Fruit fly (Drosophila melanogaster): ENCODE measurements around the gene Cipc.

The Cipc gene

DNA sequence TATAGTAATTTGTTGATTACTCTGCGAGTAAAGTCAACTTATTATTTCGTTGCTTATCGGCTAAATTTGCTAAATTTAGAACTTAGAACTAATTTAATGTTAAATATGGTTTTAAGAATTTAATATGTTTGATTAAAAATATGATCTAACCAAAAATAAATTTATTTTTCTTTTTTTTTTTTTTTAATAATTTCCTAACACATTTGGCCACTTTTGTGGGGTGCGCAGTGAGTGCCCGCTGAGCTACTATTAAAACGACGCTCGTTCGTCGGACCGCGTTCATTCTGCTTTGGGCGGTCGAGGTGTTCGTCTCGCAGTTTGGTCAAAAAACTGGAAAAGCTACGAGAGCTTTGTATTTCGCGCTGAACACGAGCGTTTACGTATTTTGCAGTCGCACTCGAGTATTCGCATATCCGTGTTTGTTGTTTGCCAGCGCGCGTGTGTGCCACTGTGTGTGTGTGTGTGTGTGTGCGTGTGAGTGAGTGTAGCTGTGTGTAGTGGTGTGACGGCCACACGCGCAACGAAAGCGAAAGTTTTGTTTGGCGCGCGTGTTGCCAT is at the start of gene Cipc:
Cipc (plus strand) TSS at position 274 of the 558 bp plus-strand sequence.
- TF ChIP-seq CG10631 (GFP tag; optimal IDR thresholded peaks at IDR 0.05) (peak; percentile 21), Blimp-1 (GFP tag; optimal IDR thresholded peaks at IDR 0.05) (peak; percentile 97), salr (GFP tag; optimal IDR thresholded peaks at IDR 0.05) (no peak), achi (GFP tag; optimal IDR thresholded peaks at IDR 0.05) (peak; percentile 81), CG7368 (GFP tag; optimal IDR thresholded peaks at IDR 0.05) (peak; percentile 66), CG11902 (GFP tag; optimal IDR thresholded peaks at IDR 0.05) (peak; percentile 5), dsx (GFP tag; optimal IDR thresholded peaks at IDR 0.05; ENCODE audit: poor library complexity, severe bottlenecking) (peak; percentile 30), CG16779 (tag; optimal IDR thresholded peaks at IDR 0.05) (peak; percentile 49), CG3919 (GFP tag; optimal IDR thresholded peaks at IDR 0.05) (peak; percentile 88), fd59A (GFP tag; optimal IDR thresholded peaks at IDR 0.05) (no peak), Hr39 (GFP tag; optimal IDR thresholded peaks at IDR 0.05) (no peak), Sox15 (GFP tag; optimal IDR thresholded peaks at IDR 0.05) (no peak), Gug (GFP tag; IDR thresholded peaks at IDR 0.05) (peak; percentile 35; the same call in 1 of the 2 replicates), CG34406 (GFP tag; optimal IDR thresholded peaks at IDR 0.05) (peak; percentile 66), fkh (GFP tag; optimal IDR thresholded peaks at IDR 0.05) (peak; percentile 53), pdm3 (GFP tag; optimal IDR thresholded peaks at IDR 0.05) (peak; percentile 29), CG11294 (GFP tag; IDR thresholded peaks at IDR 0.05) (peak; percentile 74), topi (GFP tag; optimal IDR thresholded peaks at IDR 0.05) (peak; percentile 72), ss (GFP tag; optimal IDR thresholded peaks at IDR 0.05) (peak; percentile 24 to 45), Hr38 (GFP tag; optimal IDR thresholded peaks at IDR 0.05) (no peak), CG9139 (GFP tag; optimal IDR thresholded peaks at IDR 0.05) (peak; percentile 56), CG8632 (GFP tag; optimal IDR thresholded peaks at IDR 0.05) (peak; percentile 37), Eip93F (GFP tag; optimal IDR thresholded peaks at IDR 0.05) (no peak), vri (GFP tag; optimal IDR thresholded peaks at IDR 0.05) (peak; percentile 50), CG11762 (GFP tag; optimal IDR thresholded peaks at IDR 0.05; ENCODE audit: insufficient read depth) (peak; percentile 61), CG1621 (tag; optimal IDR thresholded peaks at IDR 0.05) (peak; percentile 45), Eip75B (GFP tag; optimal IDR thresholded peaks at IDR 0.05) (no peak), lz (GFP tag; optimal IDR thresholded peaks at IDR 0.05) (peak; percentile 6), svp (GFP tag) (peak; percentile 88), Ets96B (tag; optimal IDR thresholded peaks at IDR 0.05) (peak; percentile 6), acj6 (GFP tag; optimal IDR thresholded peaks at IDR 0.05) (peak; percentile 54), spab (GFP tag; optimal IDR thresholded peaks at IDR 0.05) (peak; percentile 30), Hr4 (GFP tag; optimal IDR thresholded peaks at IDR 0.05) (peak; percentile 36), Sox14 (GFP tag; optimal IDR thresholded peaks at IDR 0.05) (peak; percentile 27), Ets21C (GFP tag; optimal IDR thresholded peaks at IDR 0.05) (no peak), OdsH (GFP tag; optimal IDR thresholded peaks at IDR 0.05) (peak; percentile 26), Sox102F (GFP tag; optimal IDR thresholded peaks at IDR 0.05) (peak; percentile 28), CG3032 (tag; optimal IDR thresholded peaks at IDR 0.05) (peak; percentile 43), CG4318 (GFP tag; optimal IDR thresholded peaks at IDR 0.05) (peak; percentile 52), CG6276 (GFP tag; optimal IDR thresholded peaks at IDR 0.05) (peak; percentile 84), Met (GFP tag; optimal IDR thresholded peaks at IDR 0.05) (no peak), fd85E (GFP tag; optimal IDR thresholded peaks at IDR 0.05) (peak; percentile 60), eg (GFP tag; IDR thresholded peaks at IDR 0.05) (peak; percentile 86), CG6163 (GFP tag; IDR thresholded peaks at IDR 0.05) (peak; percentile 54; the same call in 2 of the 3 replicates), CG10669 (GFP tag; optimal IDR thresholded peaks at IDR 0.05) (peak; percentile 37), CG6854 (GFP tag; optimal IDR thresholded peaks at IDR 0.05) (peak; percentile 83), CG31627 (GFP tag; optimal IDR thresholded peaks at IDR 0.05) (no peak), CG32006 (GFP tag; optimal IDR thresholded peaks at IDR 0.05) (peak; percentile 74), Smox (GFP tag; optimal IDR thresholded peaks at IDR 0.05) (peak; percentile 14), Eip78C (GFP tag) (peak; percentile 94), CG6792 (GFP tag; optimal IDR thresholded peaks at IDR 0.05) (peak; percentile 27), CG8119 (GFP tag; IDR thresholded peaks at IDR 0.05) (peak; percentile 74)
